Worm (Caenorhabditis elegans): ENCODE measurements around the gene Y81G3A.6.

ce11 chrII:13059196-13059595 is 23.1 kb downstream of the Y81G3A.6 start:
- no peak for TF ChIP-seq nhr-6 (tag; optimal IDR thresholded peaks at IDR 0.05)
- TF ChIP-seq zag-1 (tag; optimal IDR thresholded peaks at IDR 0.05), result no peak
- no peak for TF ChIP-seq mab-5 (tag; optimal IDR thresholded peaks at IDR 0.05)
- TF ChIP-seq egl-27 (tag; optimal IDR thresholded peaks at IDR 0.05), result no peak
- no peak for TF ChIP-seq nhr-12 (tag; optimal IDR thresholded peaks at IDR 0.05)
- TF ChIP-seq lin-39 (tag; optimal IDR thresholded peaks at IDR 0.05), result no peak
- no peak for TF ChIP-seq aly-2 (tag; optimal IDR thresholded peaks at IDR 0.05)
- TF ChIP-seq nhr-237 (tag; optimal IDR thresholded peaks at IDR 0.05), result no peak
- no peak for TF ChIP-seq ceh-16 (tag; optimal IDR thresholded peaks at IDR 0.05)
- TF ChIP-seq nhr-77 (tag; optimal IDR thresholded peaks at IDR 0.05), result no peak
- no peak for TF ChIP-seq lsy-2 (tag; optimal IDR thresholded peaks at IDR 0.05)

All from whole organism, L2 larva.